Worm (Caenorhabditis elegans) whole organism, L4/young adult: Measurements from ENCODE around the gene F15D4.6.

Source experiments
- W03F9.2 ChIP-seq: fragments of 150-350 bp; optimal IDR thresholded peaks from 2 replicates; lab custom pipeline; 2014; ENCODE audit warnings: missing biosample characterization, missing genetic modification characterization
- dao-5 ChIP-seq: sonication (generic microtip); optimal IDR thresholded peaks from 2 replicates; lab custom pipeline; 2016; ENCODE audit warnings: missing genotype, missing genetic modification characterization, moderate library complexity, missing compliant biosample characterization
- him-1 ChIP-seq: sonication (generic microtip); optimal IDR thresholded peaks from 2 replicates; lab custom pipeline; 2016; ENCODE audit warnings: missing genotype, missing genetic modification reagents, missing genetic modification characterization, missing compliant biosample characterization

The F15D4.6 gene

ce11 chrII:13267305-13267704 is 18.3 kb downstream of the F15D4.6 start:
- TF ChIP-seq W03F9.2 (tag; lab: Kevin White, UChicago) (no peak), him-1 (tag; lab: Kevin White, UChicago) (no peak), dao-5 (tag; lab: Kevin White, UChicago) (no peak)

- TF ChIP-seq W03F9.2 (tag; lab: Kevin White, UChicago) (no peak), dao-5 (tag; lab: Kevin White, UChicago) (no peak), him-1 (tag; lab: Kevin White, UChicago) (no peak)
Observed at ce11 chrII:13270776-13271175, 21.8 kb downstream of the F15D4.6 start, which contains the start of gene Y48C3A.5. Gene Y48C3A.5 (plus strand): TSS chrII:13271076.

- TF ChIP-seq dao-5 (tag; lab: Kevin White, UChicago) = no peak
- TF ChIP-seq W03F9.2 (tag; lab: Kevin White, UChicago) = no peak
- TF ChIP-seq him-1 (tag; lab: Kevin White, UChicago) = no peak
Observed at ce11 chrII:13278214-13278613, 29.2 kb downstream of the F15D4.6 start.

ce11 chrII:13278716-13279115 is 29.7 kb downstream of the F15D4.6 start:
- TF ChIP-seq W03F9.2 (tag; lab: Kevin White, UChicago) (no peak), dao-5 (tag; lab: Kevin White, UChicago) (no peak), him-1 (tag; lab: Kevin White, UChicago) (no peak)

ce11 chrII:13279216-13280123 is 30.5 kb downstream of the F15D4.6 start:
- TF ChIP-seq W03F9.2 (tag; lab: Kevin White, UChicago) (no peak), dao-5 (tag; lab: Kevin White, UChicago) (no peak), him-1 (tag; lab: Kevin White, UChicago) (no peak)

- TF ChIP-seq dao-5 (tag; lab: Kevin White, UChicago) (no peak), W03F9.2 (tag; lab: Kevin White, UChicago) (no peak), him-1 (tag; lab: Kevin White, UChicago) (no peak)
Observed at ce11 chrII:13282566-13282965, 33.6 kb downstream of the F15D4.6 start.

ce11 chrII:13283486-13283885 is 34.5 kb downstream of the F15D4.6 start:
- TF ChIP-seq him-1 (tag; lab: Kevin White, UChicago) = no peak
- TF ChIP-seq W03F9.2 (tag; lab: Kevin White, UChicago) = no peak
- no peak for TF ChIP-seq dao-5 (tag; lab: Kevin White, UChicago)

ce11 chrII:13284148-13284547 is 35.2 kb downstream of the F15D4.6 start:
- TF ChIP-seq dao-5 (tag; lab: Kevin White, UChicago) = no peak
- TF ChIP-seq W03F9.2 (tag; lab: Kevin White, UChicago) = no peak
- no peak for TF ChIP-seq him-1 (tag; lab: Kevin White, UChicago)

- TF ChIP-seq dao-5 (tag; lab: Kevin White, UChicago) (no peak), him-1 (tag; lab: Kevin White, UChicago) (no peak), W03F9.2 (tag; lab: Kevin White, UChicago) (no peak)
Observed at ce11 chrII:13285729-13286128, 36.7 kb downstream of the F15D4.6 start, which contains the start of gene ztf-22. Gene ztf-22 (minus strand): TSS chrII:13285829.

ce11 chrII:13289891-13290290 is 40.9 kb downstream of the F15D4.6 start:
- TF ChIP-seq him-1 (tag; lab: Kevin White, UChicago) (no peak), dao-5 (tag; lab: Kevin White, UChicago) (no peak), W03F9.2 (tag; lab: Kevin White, UChicago) (no peak)

- TF ChIP-seq him-1 (tag; lab: Kevin White, UChicago) = no peak
- TF ChIP-seq dao-5 (tag; lab: Kevin White, UChicago) = no peak
- no peak for TF ChIP-seq W03F9.2 (tag; lab: Kevin White, UChicago)
Observed at ce11 chrII:13290518-13291286, 41.7 kb downstream of the F15D4.6 start.

ce11 chrII:13291406-13292124 is 42.6 kb downstream of the F15D4.6 start:
- no peak for TF ChIP-seq him-1 (tag; lab: Kevin White, UChicago)
- TF ChIP-seq dao-5 (tag; lab: Kevin White, UChicago) = no peak
- TF ChIP-seq W03F9.2 (tag; lab: Kevin White, UChicago) = no peak
